Fruit fly (Drosophila melanogaster): ENCODE data around the gene CG15550.

The CG15550 gene

DNA sequence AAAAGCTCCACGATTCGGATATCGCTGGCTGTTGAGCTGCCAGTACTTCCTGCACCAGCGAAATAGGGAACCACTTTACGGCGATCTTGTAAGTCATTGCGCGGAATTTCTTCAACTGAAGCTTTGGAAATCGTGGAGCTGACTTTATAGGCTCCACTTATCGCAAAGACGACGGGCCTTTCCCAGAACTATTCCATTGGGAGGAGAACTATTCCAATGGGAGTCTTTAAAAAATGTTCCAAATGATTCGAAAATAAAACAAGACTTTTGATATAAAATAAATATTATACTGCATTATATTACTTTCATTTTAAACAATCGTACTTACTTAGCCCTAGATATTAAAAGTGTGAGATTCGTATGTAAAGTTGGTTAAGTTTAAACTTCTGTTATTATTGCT is at the start of gene CG15550:
Gene CG15550 (minus strand): TSS at position 101 of the 400 bp plus-strand sequence.
- TF ChIP-seq usp (GFP tag; optimal IDR thresholded peaks at IDR 0.05) (no peak), pan (optimal IDR thresholded peaks at IDR 0.05) (no peak), EcR (GFP tag; optimal IDR thresholded peaks at IDR 0.05) (no peak)

dm6 chr3R:30964220-30964619 is 27.3 kb upstream of the CG15550 start, which contains the start of gene Ctr1C:
Gene Ctr1C, minus strand, starts transcription at chr3R:30964320.
- TF ChIP-seq usp (GFP tag; optimal IDR thresholded peaks at IDR 0.05) (no peak), CG8478 (optimal IDR thresholded peaks at IDR 0.05) (no peak), Dll (optimal IDR thresholded peaks at IDR 0.05) (no peak), psq (optimal IDR thresholded peaks at IDR 0.05) (no peak), pan (optimal IDR thresholded peaks at IDR 0.05) (no peak), EcR (GFP tag; optimal IDR thresholded peaks at IDR 0.05) (no peak)

- no peak for TF ChIP-seq EcR (GFP tag; optimal IDR thresholded peaks at IDR 0.05)
Observed at dm6 chr3R:30959400-30959799, 22.5 kb upstream of the CG15550 start, which contains the start of gene CG15548. Gene CG15548, plus strand, starts transcription at chr3R:30959700.

dm6 chr3R:30946352-30946751 is 9.4 kb upstream of the CG15550 start:
- TF ChIP-seq psq (optimal IDR thresholded peaks at IDR 0.05) (no peak), EcR (GFP tag; optimal IDR thresholded peaks at IDR 0.05) (no peak), CG8478 (optimal IDR thresholded peaks at IDR 0.05) (no peak), pan (optimal IDR thresholded peaks at IDR 0.05) (no peak), Dll (optimal IDR thresholded peaks at IDR 0.05) (no peak)

DNA sequence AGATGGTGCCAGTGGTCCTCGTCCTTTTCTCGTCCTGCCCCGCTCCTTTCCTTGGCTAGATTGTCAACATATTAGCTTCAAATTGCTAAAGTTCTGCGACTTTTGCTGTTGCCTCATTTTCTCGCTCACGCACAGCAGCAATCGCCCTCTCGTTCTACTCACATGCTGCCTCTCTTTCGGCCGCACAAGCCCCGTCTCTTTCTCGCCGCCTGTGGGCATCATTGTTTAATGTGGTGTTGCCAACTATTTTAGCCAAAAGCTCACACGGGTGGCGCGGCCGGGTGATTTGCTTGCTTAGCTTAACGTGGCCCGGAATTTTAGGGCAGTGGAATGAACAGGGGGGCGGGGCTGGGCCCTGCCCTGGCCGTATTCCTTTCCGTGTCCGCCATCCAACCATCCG is 3.3 kb upstream of the CG15550 start:
- TF ChIP-seq EcR (GFP tag; optimal IDR thresholded peaks at IDR 0.05) (no peak), CG8478 (optimal IDR thresholded peaks at IDR 0.05) (no peak), psq (optimal IDR thresholded peaks at IDR 0.05) (no peak), usp (GFP tag; optimal IDR thresholded peaks at IDR 0.05) (no peak), pan (optimal IDR thresholded peaks at IDR 0.05) (no peak), Dll (optimal IDR thresholded peaks at IDR 0.05) (no peak)

- TF ChIP-seq CG8478 (optimal IDR thresholded peaks at IDR 0.05) (no peak), usp (GFP tag; optimal IDR thresholded peaks at IDR 0.05) (no peak), psq (optimal IDR thresholded peaks at IDR 0.05) (no peak), Dll (optimal IDR thresholded peaks at IDR 0.05) (no peak), pan (optimal IDR thresholded peaks at IDR 0.05) (no peak), EcR (GFP tag; optimal IDR thresholded peaks at IDR 0.05) (no peak)
Observed at dm6 chr3R:30936407-30936806, 495 bp downstream of the CG15550 start, which contains the start of gene CG15549. Gene CG15549, minus strand, starts transcription at chr3R:30936507.

DNA sequence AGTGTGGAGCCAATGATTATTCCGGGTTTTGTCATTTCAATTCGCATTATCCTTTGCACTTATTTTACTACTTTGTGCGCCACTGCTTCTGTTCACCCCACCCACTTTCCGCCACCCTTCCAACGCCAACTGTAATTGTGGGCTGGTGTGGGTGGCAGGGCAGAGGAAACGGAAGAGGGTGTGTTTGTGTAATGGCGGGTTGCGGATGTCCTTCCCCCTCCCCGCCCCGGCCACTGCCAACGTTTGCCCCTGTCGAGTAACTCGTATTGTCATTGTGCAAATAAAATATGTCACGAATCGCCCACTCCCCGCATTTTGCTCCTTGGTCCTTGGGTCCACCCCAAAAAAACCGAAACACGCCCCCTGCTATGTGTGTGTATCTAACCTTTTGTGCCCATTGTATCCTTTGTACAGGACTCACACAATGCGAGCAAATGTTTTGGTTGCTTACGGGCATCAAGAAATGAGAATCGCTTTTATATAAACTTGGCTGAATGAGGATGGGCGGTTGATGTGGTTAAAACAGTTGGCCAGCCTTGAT is 2.9 kb downstream of the CG15550 start:
- TF ChIP-seq usp (GFP tag; optimal IDR thresholded peaks at IDR 0.05) (no peak), psq (optimal IDR thresholded peaks at IDR 0.05) (no peak), EcR (GFP tag; optimal IDR thresholded peaks at IDR 0.05) (no peak), pan (optimal IDR thresholded peaks at IDR 0.05) (no peak), CG8478 (optimal IDR thresholded peaks at IDR 0.05) (no peak)

- TF ChIP-seq CG8478 (optimal IDR thresholded peaks at IDR 0.05) (no peak), usp (GFP tag; optimal IDR thresholded peaks at IDR 0.05) (no peak), pan (optimal IDR thresholded peaks at IDR 0.05) (no peak), psq (optimal IDR thresholded peaks at IDR 0.05) (no peak), Dll (optimal IDR thresholded peaks at IDR 0.05) (no peak), EcR (GFP tag; optimal IDR thresholded peaks at IDR 0.05) (no peak)
Observed at dm6 chr3R:30932092-30932491, 4.8 kb downstream of the CG15550 start.

- TF ChIP-seq psq (optimal IDR thresholded peaks at IDR 0.05) (no peak), EcR (GFP tag; optimal IDR thresholded peaks at IDR 0.05) (no peak), usp (GFP tag; optimal IDR thresholded peaks at IDR 0.05) (no peak), pan (optimal IDR thresholded peaks at IDR 0.05) (no peak), Dll (optimal IDR thresholded peaks at IDR 0.05) (no peak), CG8478 (optimal IDR thresholded peaks at IDR 0.05) (no peak)
Observed at dm6 chr3R:30928634-30929033, 8.3 kb downstream of the CG15550 start.

dm6 chr3R:30926033-30926432 is 10.9 kb downstream of the CG15550 start:
- no peak for TF ChIP-seq Dll (optimal IDR thresholded peaks at IDR 0.05)
- no peak for TF ChIP-seq CG8478 (optimal IDR thresholded peaks at IDR 0.05)
- no peak for TF ChIP-seq psq (optimal IDR thresholded peaks at IDR 0.05)
- TF ChIP-seq pan (optimal IDR thresholded peaks at IDR 0.05), result no peak

- TF ChIP-seq usp (GFP tag; optimal IDR thresholded peaks at IDR 0.05) (no peak), psq (optimal IDR thresholded peaks at IDR 0.05) (no peak), CG8478 (optimal IDR thresholded peaks at IDR 0.05) (no peak), EcR (GFP tag; optimal IDR thresholded peaks at IDR 0.05) (no peak), Dll (optimal IDR thresholded peaks at IDR 0.05) (no peak), pan (optimal IDR thresholded peaks at IDR 0.05) (no peak)
Observed at dm6 chr3R:30925436-30925835, 11.5 kb downstream of the CG15550 start.

- no peak for TF ChIP-seq CG8478 (optimal IDR thresholded peaks at IDR 0.05)
- no peak for TF ChIP-seq usp (GFP tag; optimal IDR thresholded peaks at IDR 0.05)
- no peak for TF ChIP-seq psq (optimal IDR thresholded peaks at IDR 0.05)
- no peak for TF ChIP-seq pan (optimal IDR thresholded peaks at IDR 0.05)
- no peak for TF ChIP-seq EcR (GFP tag; optimal IDR thresholded peaks at IDR 0.05)
- TF ChIP-seq Dll (optimal IDR thresholded peaks at IDR 0.05), result no peak
Observed at dm6 chr3R:30923581-30923980, 13.3 kb downstream of the CG15550 start.

dm6 chr3R:30922414-30922813 is 14.5 kb downstream of the CG15550 start:
- TF ChIP-seq psq (optimal IDR thresholded peaks at IDR 0.05) (no peak), pan (optimal IDR thresholded peaks at IDR 0.05) (no peak), usp (GFP tag; optimal IDR thresholded peaks at IDR 0.05) (no peak), Dll (optimal IDR thresholded peaks at IDR 0.05) (no peak), CG8478 (optimal IDR thresholded peaks at IDR 0.05) (no peak), EcR (GFP tag; optimal IDR thresholded peaks at IDR 0.05) (no peak)
